Comparison of ENCODE assay signal across 5 fruit fly cellular contexts in the genomic region with DNA sequence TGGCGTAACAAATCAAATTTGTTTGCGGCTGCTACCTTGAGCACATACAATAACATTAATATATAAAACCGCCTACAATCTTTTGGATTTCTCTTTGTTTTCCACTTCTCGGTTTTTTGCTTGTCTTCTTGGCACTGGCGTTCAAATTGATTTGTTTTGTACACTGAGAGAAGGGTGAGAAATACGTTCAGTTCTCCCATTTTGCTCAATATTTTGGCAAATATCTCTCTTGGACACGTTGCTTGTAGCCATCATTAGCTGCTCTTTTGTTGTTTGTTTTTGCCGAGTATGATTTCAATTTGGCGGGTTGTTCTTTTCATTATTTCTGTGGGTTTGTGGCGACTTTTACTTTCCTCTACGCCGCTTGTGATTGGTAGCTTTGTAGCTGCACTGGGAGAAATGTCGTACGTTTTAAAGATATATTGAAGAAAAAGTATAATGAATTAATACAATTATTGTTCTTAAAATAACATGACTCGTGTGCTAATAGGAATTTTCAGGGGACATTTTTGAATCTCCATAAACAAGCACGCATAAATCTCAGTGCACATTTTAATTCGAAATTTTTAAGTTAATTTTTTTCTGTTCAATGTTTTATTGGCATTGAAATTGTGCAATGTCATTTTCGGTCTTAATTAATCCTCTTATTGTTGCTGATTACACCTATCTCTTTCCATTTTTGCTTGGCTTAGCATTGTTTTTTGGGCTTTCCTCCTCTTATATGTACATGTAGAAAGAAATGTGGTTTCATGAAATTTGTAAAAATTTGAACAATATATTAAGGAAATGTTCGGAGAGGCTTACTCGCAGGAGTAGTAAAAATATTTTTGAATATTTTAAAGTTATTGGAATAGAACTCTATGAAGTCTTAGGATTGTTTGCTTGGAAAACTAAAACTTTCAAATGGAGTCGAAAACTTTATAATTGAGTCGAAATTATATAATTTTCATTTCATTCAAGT.
TF ChIP-seq lines count a peak whose summit lies in the region.

No protein-coding gene starts in this region.

- TF ChIP-seq CTCF in whole organism, embryonic (GFP tag; optimal IDR thresholded peaks at IDR 0.05; lab: Kevin White, UChicago), result no peak

TF ChIP-seq in whole organism, adult, 20 proteins besides CTCF, POLR2A, EP300 and RAD21:
- TF ChIP-seq CG12768 (GFP tag; optimal IDR thresholded peaks at IDR 0.05; lab: Kevin White, UChicago) (no peak), bab1 (GFP tag; optimal IDR thresholded peaks at IDR 0.05; lab: Kevin White, UChicago) (peak; percentile 40), CG5204 (GFP tag; optimal IDR thresholded peaks at IDR 0.05; lab: Kevin White, UChicago) (peak; percentile 9), Hr96 (GFP tag; optimal IDR thresholded peaks at IDR 0.05; lab: Kevin White, UChicago) (no peak), kay (GFP tag; lab: Kevin White, UChicago; ENCODE audit: borderline replicate concordance) (peak; percentile 86), toe (GFP tag; optimal IDR thresholded peaks at IDR 0.05; lab: Kevin White, UChicago) (peak; percentile 30), CG33017 (tag; optimal IDR thresholded peaks at IDR 0.05; lab: Kevin White, UChicago) (no peak), ovo (GFP tag; optimal IDR thresholded peaks at IDR 0.05; lab: Kevin White, UChicago) (no peak), Mnt (GFP tag; optimal IDR thresholded peaks at IDR 0.05; lab: Kevin White, UChicago) (no peak), CG7101 (tag; optimal IDR thresholded peaks at IDR 0.05; lab: Kevin White, UChicago) (no peak), CG1620 (GFP tag; optimal IDR thresholded peaks at IDR 0.05; lab: Kevin White, UChicago) (no peak)
TF ChIP-seq in whole organism, adult: peak in this region for 4.

TF ChIP-seq in whole organism, embryonic, 481 proteins besides CTCF, POLR2A, EP300 and RAD21 (continues in another document):
- TF ChIP-seq gem (tag; optimal IDR thresholded peaks at IDR 0.05; lab: Kevin White, UChicago) (peak; percentile 47), pan (optimal IDR thresholded peaks at IDR 0.05; lab: Kevin White, UChicago) (no peak), pan (GFP tag; optimal IDR thresholded peaks at IDR 0.05 in 1 of 2, IDR thresholded peaks at IDR 0.05 in 1 of 2) (peak in 1 of 2 experiments; percentile 61), Stat92E (GFP tag; optimal IDR thresholded peaks at IDR 0.05; lab: Kevin White, UChicago) (no peak), CG11560 (tag; IDR thresholded peaks at IDR 0.05; lab: Robert Waterston, UW) (no peak), CG17385 (GFP tag; optimal IDR thresholded peaks at IDR 0.05; lab: Kevin White, UChicago) (no peak), CG14965 (GFP tag; optimal IDR thresholded peaks at IDR 0.05; lab: Kevin White, UChicago; ENCODE audit: borderline replicate concordance) (no peak), Fer2 (tag; optimal IDR thresholded peaks at IDR 0.05; lab: Kevin White, UChicago) (no peak), Xbp1 (GFP tag; optimal IDR thresholded peaks at IDR 0.05; lab: Kevin White, UChicago) (peak; percentile 48), Sox102F (GFP tag; optimal IDR thresholded peaks at IDR 0.05; lab: Kevin White, UChicago) (peak; percentile 26), CG7357 (GFP tag; IDR thresholded peaks at IDR 0.05; lab: Robert Waterston, UW) (no peak), kah (GFP tag; optimal IDR thresholded peaks at IDR 0.05; lab: Kevin White, UChicago) (no peak), CG4820 (GFP tag; optimal IDR thresholded peaks at IDR 0.05; lab: Kevin White, UChicago) (no peak), CG3281 (GFP tag; optimal IDR thresholded peaks at IDR 0.05; lab: Kevin White, UChicago) (peak; percentile 53), CG6689 (GFP tag; IDR thresholded peaks at IDR 0.05; lab: Robert Waterston, UW) (0 out of 2 replicates have a peak, but pooled peaks have one; percentile 15), zfh2 (GFP tag; optimal IDR thresholded peaks at IDR 0.05; lab: Kevin White, UChicago) (peak; percentile 42), jumu (GFP tag; optimal IDR thresholded peaks at IDR 0.05; lab: Kevin White, UChicago) (no peak)

TF ChIP-seq in whole organism, prepupa, 60 proteins besides CTCF, POLR2A, EP300 and RAD21 (continues in another document):
- TF ChIP-seq lz (GFP tag; optimal IDR thresholded peaks at IDR 0.05; lab: Kevin White, UChicago) (peak; percentile 44), Ets96B (tag; optimal IDR thresholded peaks at IDR 0.05; lab: Kevin White, UChicago) (no peak), OdsH (GFP tag; optimal IDR thresholded peaks at IDR 0.05; lab: Kevin White, UChicago) (peak; percentile 38), esn (GFP tag; optimal IDR thresholded peaks at IDR 0.05; lab: Kevin White, UChicago) (peak; percentile 59), Blimp-1 (GFP tag; optimal IDR thresholded peaks at IDR 0.05; lab: Kevin White, UChicago) (no peak), CG4318 (GFP tag; optimal IDR thresholded peaks at IDR 0.05; lab: Kevin White, UChicago) (no peak), CG31627 (GFP tag; optimal IDR thresholded peaks at IDR 0.05; lab: Kevin White, UChicago) (peak; percentile 36), ss (GFP tag; optimal IDR thresholded peaks at IDR 0.05; lab: Kevin White, UChicago) (no peak), topi (GFP tag; optimal IDR thresholded peaks at IDR 0.05; lab: Kevin White, UChicago) (peak; percentile 50), CG6854 (GFP tag; optimal IDR thresholded peaks at IDR 0.05; lab: Kevin White, UChicago) (no peak), CG8632 (GFP tag; optimal IDR thresholded peaks at IDR 0.05; lab: Kevin White, UChicago) (peak; percentile 4), dsx (GFP tag; optimal IDR thresholded peaks at IDR 0.05; lab: Kevin White, UChicago; ENCODE audit: poor library complexity, severe bottlenecking) (no peak), Met (GFP tag; optimal IDR thresholded peaks at IDR 0.05; lab: Kevin White, UChicago) (peak; percentile 51), CG6163 (GFP tag; IDR thresholded peaks at IDR 0.05; lab: Robert Waterston, UW) (no peak), CG34406 (GFP tag; optimal IDR thresholded peaks at IDR 0.05; lab: Kevin White, UChicago) (no peak), fd85E (GFP tag; optimal IDR thresholded peaks at IDR 0.05; lab: Kevin White, UChicago) (no peak), Hr4 (GFP tag; optimal IDR thresholded peaks at IDR 0.05; lab: Kevin White, UChicago) (peak; percentile 27), Eip78C (GFP tag; lab: Kevin White, UChicago) (peak; percentile 53)

TF ChIP-seq in whole organism, pupa, 21 proteins besides CTCF, POLR2A, EP300 and RAD21:
- TF ChIP-seq CG13204 (GFP tag; optimal IDR thresholded peaks at IDR 0.05; lab: Kevin White, UChicago) (no peak), rn (GFP tag; IDR thresholded peaks at IDR 0.05; lab: Robert Waterston, UW) (no peak), CG15710 (tag; optimal IDR thresholded peaks at IDR 0.05; lab: Kevin White, UChicago) (no peak), Pif1A (GFP tag; optimal IDR thresholded peaks at IDR 0.05; lab: Kevin White, UChicago) (peak; percentile 30), Ets98B (GFP tag; IDR thresholded peaks at IDR 0.05; lab: Robert Waterston, UW) (no peak; the same call in 1 of the 2 replicates), CG4496 (GFP tag; IDR thresholded peaks at IDR 0.05; lab: Robert Waterston, UW) (peak; percentile 30; the same call in 1 of the 3 replicates), CG12605 (GFP tag; IDR thresholded peaks at IDR 0.05; lab: Robert Waterston, UW) (no peak), CG14655 (GFP tag; optimal IDR thresholded peaks at IDR 0.05; lab: Kevin White, UChicago) (no peak), CG32121 (GFP tag; IDR thresholded peaks at IDR 0.05; lab: Robert Waterston, UW) (no peak), gl (tag; optimal IDR thresholded peaks at IDR 0.05; lab: Kevin White, UChicago) (no peak), CG34367 (tag; optimal IDR thresholded peaks at IDR 0.05; lab: Kevin White, UChicago) (no peak), CG17806 (tag; optimal IDR thresholded peaks at IDR 0.05; lab: Kevin White, UChicago) (no peak), CG10348 (GFP tag; IDR thresholded peaks at IDR 0.05; lab: Robert Waterston, UW) (no peak)

TF ChIP-seq in whole organism, wandering third instar larva, 38 proteins besides CTCF, POLR2A, EP300 and RAD21 (continues in another document):
- TF ChIP-seq dl (GFP tag; optimal IDR thresholded peaks at IDR 0.05; lab: Kevin White, UChicago; ENCODE audit: insufficient read depth in 1 of 2, partially characterized antibody in 2 of 2) (peak in 1 of 2 experiments; percentile 13), dmrt93B (GFP tag; optimal IDR thresholded peaks at IDR 0.05; lab: Kevin White, UChicago) (peak; percentile 40), Hr78 (GFP tag; optimal IDR thresholded peaks at IDR 0.05; lab: Kevin White, UChicago) (no peak), N (GFP tag; optimal IDR thresholded peaks at IDR 0.05; lab: Kevin White, UChicago) (no peak), sv (GFP tag; optimal IDR thresholded peaks at IDR 0.05; lab: Kevin White, UChicago) (no peak), Hr83 (GFP tag; optimal IDR thresholded peaks at IDR 0.05; lab: Kevin White, UChicago; ENCODE audit: poor library complexity, severe bottlenecking) (no peak), sage (GFP tag; optimal IDR thresholded peaks at IDR 0.05; lab: Kevin White, UChicago) (peak; percentile 48), Jra (GFP tag; optimal IDR thresholded peaks at IDR 0.05; lab: Kevin White, UChicago) (no peak), fru (GFP tag; optimal IDR thresholded peaks at IDR 0.05; lab: Kevin White, UChicago) (peak; percentile 39), Sp1 (GFP tag; optimal IDR thresholded peaks at IDR 0.05; lab: Kevin White, UChicago) (no peak), foxo (GFP tag; optimal IDR thresholded peaks at IDR 0.05; lab: Kevin White, UChicago) (peak; percentile 13 to 64), woc (GFP tag; optimal IDR thresholded peaks at IDR 0.05; lab: Kevin White, UChicago) (no peak), CG32264 (GFP tag; optimal IDR thresholded peaks at IDR 0.05; lab: Kevin White, UChicago) (no peak), CG9705 (GFP tag; optimal IDR thresholded peaks at IDR 0.05; lab: Kevin White, UChicago) (no peak), HLH106 (tag; optimal IDR thresholded peaks at IDR 0.05; lab: Kevin White, UChicago) (peak; percentile 56), br (GFP tag; optimal IDR thresholded peaks at IDR 0.05; lab: Kevin White, UChicago) (peak; percentile 32), GATAd (GFP tag; optimal IDR thresholded peaks at IDR 0.05; lab: Kevin White, UChicago) (no peak), Hnf4 (GFP tag; optimal IDR thresholded peaks at IDR 0.05; lab: Kevin White, UChicago) (no peak), psq (GFP tag; optimal IDR thresholded peaks at IDR 0.05; lab: Kevin White, UChicago) (peak; percentile 36), h (GFP tag; optimal IDR thresholded peaks at IDR 0.05; lab: Kevin White, UChicago) (peak; percentile 66), lola (GFP tag; optimal IDR thresholded peaks at IDR 0.05; lab: Kevin White, UChicago) (no peak), Vsx2 (GFP tag; optimal IDR thresholded peaks at IDR 0.05; lab: Kevin White, UChicago; ENCODE audit: partially characterized antibody) (no peak), rgr (GFP tag; optimal IDR thresholded peaks at IDR 0.05; lab: Kevin White, UChicago) (peak; percentile 62), Abd-B (GFP tag; optimal IDR thresholded peaks at IDR 0.05; lab: Kevin White, UChicago) (no peak), OdsH (GFP tag; optimal IDR thresholded peaks at IDR 0.05; lab: Kevin White, UChicago) (peak; percentile 54), Mio (GFP tag; optimal IDR thresholded peaks at IDR 0.05; lab: Kevin White, UChicago) (no peak)
